Worm (Caenorhabditis elegans): ENCODE measurements around the gene algn-3.

DNA sequence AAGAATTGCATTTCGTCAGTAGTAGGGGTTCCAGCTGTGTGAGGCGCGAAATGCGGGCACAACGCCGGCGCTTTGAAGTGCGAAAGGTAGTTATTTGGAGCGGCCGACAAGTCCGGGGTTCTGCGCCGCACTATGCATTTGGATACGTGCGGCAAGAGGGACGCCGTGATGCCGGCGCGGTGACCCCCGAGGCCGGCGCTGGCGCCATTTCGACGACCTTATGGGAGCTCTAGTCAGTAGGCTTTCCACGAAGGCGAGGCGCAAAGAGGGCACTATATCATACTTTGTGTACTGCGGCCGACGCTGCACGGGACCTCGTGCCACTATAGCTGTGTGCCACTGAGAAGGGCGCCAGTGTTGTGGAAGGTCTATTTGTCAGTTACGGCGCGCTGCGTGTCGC lies 35.8 kb downstream of the algn-3 start:
- TF ChIP-seq T22C8.4 (GFP tag; IDR thresholded peaks at IDR 0.05), result no peak
- TF ChIP-seq ztf-23 (GFP tag; IDR thresholded peaks at IDR 0.05), result peak; percentile 3; the same call in 1 of the 2 replicates
- TF ChIP-seq ref-1 (GFP tag; conservative IDR thresholded peaks at IDR 0.05), result no peak
